Fruit fly (Drosophila melanogaster): ENCODE results near the gene pxb.

The pxb gene

dm6 chr3R:15731446-15731845, 65.5 kb downstream of the pxb start, which contains the start of gene CG34274:
TSS of gene CG34274 (plus strand) at chr3R:15731746.
- no peak for TF ChIP-seq CG17801 (GFP tag; optimal IDR thresholded peaks at IDR 0.05; ENCODE audit: partially characterized antibody)
